Fruit fly (Drosophila melanogaster) S2 (cell line): ENCODE results near the gene CG2310.

Experiments
- CG8478 ChIP-seq: fragments of >200 bp; optimal IDR thresholded peaks from 2 replicates; lab custom pipeline; 2018
- CTCF ChIP-seq, 2 experiments: fragments of >200 bp; optimal IDR thresholded peaks; 2 replicates each; lab custom pipeline; 2018

DNA sequence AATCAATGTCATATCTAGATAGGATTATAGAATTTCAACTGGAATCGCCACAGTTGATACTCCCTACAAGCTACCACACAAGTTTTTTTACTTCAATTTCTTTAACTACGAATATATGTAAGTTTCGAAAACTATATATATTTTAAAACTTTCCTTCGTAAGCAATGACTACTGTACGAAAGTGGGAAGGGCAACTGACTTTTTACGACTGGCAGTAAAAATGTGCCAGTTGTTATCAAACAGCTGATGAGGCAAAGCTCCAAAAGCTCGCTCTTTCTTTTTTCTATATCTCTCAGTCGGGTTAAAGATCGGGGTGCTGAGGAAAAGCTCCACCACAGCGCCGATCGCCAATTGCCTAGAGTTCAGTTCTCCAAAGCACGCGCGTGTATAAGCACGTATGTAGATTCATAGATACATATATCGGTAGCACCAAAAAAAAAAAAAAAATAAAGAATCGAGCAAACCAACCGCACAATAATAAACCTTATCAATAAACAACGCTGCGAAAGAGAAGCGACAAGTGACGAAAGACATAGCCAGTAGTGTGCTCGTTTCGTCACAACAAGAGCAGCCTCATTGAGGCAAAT lies 14.3 kb downstream of the CG2310 start:
- TF ChIP-seq CTCF (optimal IDR thresholded peaks at IDR 0.05; lab: Kevin White, UChicago) (no peak), CG8478 (lab: Kevin White, UChicago) (no peak)
